Worm (Caenorhabditis elegans): ENCODE results near the gene T20D4.7.

ce11 chrV:3394065-3394464, 14.6 kb upstream of the T20D4.7 start:
- TF ChIP-seq med-1 (GFP tag; optimal IDR thresholded peaks at IDR 0.05; ENCODE audit: insufficient read depth) (no peak), tab-1 (GFP tag; IDR thresholded peaks at IDR 0.05) (no peak), ztf-23 (GFP tag; IDR thresholded peaks at IDR 0.05) (no peak), klf-2 (GFP tag; conservative IDR thresholded peaks at IDR 0.05) (no peak), cog-1 (tag; optimal IDR thresholded peaks at IDR 0.05) (no peak), ref-1 (GFP tag; conservative IDR thresholded peaks at IDR 0.05) (no peak)

All from whole organism, midembryonic.